Worm (Caenorhabditis elegans): ENCODE data around the gene T24E12.2.

T24E12.2 gene

DNA sequence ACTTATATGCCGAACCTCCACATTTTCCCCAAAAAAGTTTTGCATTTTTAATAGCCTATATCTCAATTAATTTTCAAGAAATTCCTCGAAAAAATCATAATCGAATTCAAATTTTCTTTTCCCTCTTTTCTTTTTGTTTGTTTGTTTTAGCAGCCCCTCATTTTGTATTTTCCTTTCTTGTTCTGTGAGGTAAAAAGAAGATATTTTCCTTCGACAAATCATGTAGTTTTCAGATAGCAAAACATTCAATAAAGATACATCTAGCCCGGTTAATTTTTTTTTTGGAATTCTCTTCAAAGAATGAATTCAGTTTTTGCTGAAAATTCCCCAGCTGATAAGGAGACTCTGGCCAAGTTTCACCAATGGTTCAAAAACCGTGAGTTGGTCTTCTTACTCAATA is 7.0 kb upstream of the T24E12.2 start, which contains the start of gene T24E12.3:
T24E12.3 (plus strand) TSS at position 301 of the 400 bp plus-strand sequence.
- no peak for TF ChIP-seq nfya-1 (tag; optimal IDR thresholded peaks at IDR 0.05; ENCODE audit: insufficient read depth)
- TF ChIP-seq ztf-4 (tag; optimal IDR thresholded peaks at IDR 0.05), result no peak
- TF ChIP-seq lsy-12 (tag; optimal IDR thresholded peaks at IDR 0.05), result no peak
- TF ChIP-seq nhr-43 (tag; optimal IDR thresholded peaks at IDR 0.05; ENCODE audit: poor library complexity, severe bottlenecking), result no peak
- no peak for TF ChIP-seq ztf-11 (tag; optimal IDR thresholded peaks at IDR 0.05)
- TF ChIP-seq aly-2 (tag; optimal IDR thresholded peaks at IDR 0.05), result no peak
- no peak for TF ChIP-seq skn-1 (tag; optimal IDR thresholded peaks at IDR 0.05)
- no peak for TF ChIP-seq elt-3 (tag; optimal IDR thresholded peaks at IDR 0.05)
- no peak for TF ChIP-seq nhr-67 (tag; optimal IDR thresholded peaks at IDR 0.05)
- no peak for TF ChIP-seq pqm-1 (tag; optimal IDR thresholded peaks at IDR 0.05)
- TF ChIP-seq ama-1 (optimal IDR thresholded peaks at IDR 0.05), result no peak
- TF ChIP-seq elt-2 (tag; optimal IDR thresholded peaks at IDR 0.05), result no peak
- no peak for TF ChIP-seq egl-5 (tag; optimal IDR thresholded peaks at IDR 0.05)
- TF ChIP-seq hmg-11 (tag; optimal IDR thresholded peaks at IDR 0.05), result no peak
- no peak for TF ChIP-seq fkh-10 (GFP tag; optimal IDR thresholded peaks at IDR 0.05)
- TF ChIP-seq nhr-25 (tag; optimal IDR thresholded peaks at IDR 0.05), result no peak
- no peak for TF ChIP-seq fkh-2 (tag; optimal IDR thresholded peaks at IDR 0.05)
- no peak for TF ChIP-seq daf-12 (tag; optimal IDR thresholded peaks at IDR 0.05)
- no peak for TF ChIP-seq lin-39 (tag; optimal IDR thresholded peaks at IDR 0.05)
- TF ChIP-seq sea-2 (GFP tag; optimal IDR thresholded peaks at IDR 0.05), result no peak

DNA sequence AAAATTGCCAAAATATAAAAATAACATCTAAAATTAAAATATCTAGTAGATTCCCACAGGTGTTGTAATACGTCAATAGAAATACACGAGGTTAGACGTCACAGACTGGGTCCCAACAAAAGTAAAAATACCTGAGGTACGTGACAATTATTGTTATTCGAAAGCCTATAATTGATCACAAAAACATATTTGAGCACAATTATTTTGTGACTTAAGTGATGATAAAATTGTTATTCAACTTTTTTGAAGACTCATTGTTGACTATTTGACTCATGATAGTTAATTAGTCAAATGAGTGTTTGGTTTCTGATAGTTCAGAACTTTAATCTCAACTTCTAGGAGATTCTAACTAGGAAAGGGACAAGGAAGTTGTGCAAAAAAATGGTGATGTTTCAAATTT is 4.9 kb upstream of the T24E12.2 start:
- TF ChIP-seq sea-2 (GFP tag; optimal IDR thresholded peaks at IDR 0.05), result no peak
- no peak for TF ChIP-seq ama-1 (optimal IDR thresholded peaks at IDR 0.05)
- TF ChIP-seq tbx-2 (tag; optimal IDR thresholded peaks at IDR 0.05), result no peak
- TF ChIP-seq elt-2 (tag; optimal IDR thresholded peaks at IDR 0.05), result no peak
- no peak for TF ChIP-seq nhr-43 (tag; optimal IDR thresholded peaks at IDR 0.05; ENCODE audit: poor library complexity, severe bottlenecking)
- TF ChIP-seq snpc-4 (tag; optimal IDR thresholded peaks at IDR 0.05), result no peak
- no peak for TF ChIP-seq egl-27 (tag; optimal IDR thresholded peaks at IDR 0.05)
- no peak for TF ChIP-seq elt-3 (tag; optimal IDR thresholded peaks at IDR 0.05)
- TF ChIP-seq R02D3.7 (tag; optimal IDR thresholded peaks at IDR 0.05), result no peak
- TF ChIP-seq ztf-11 (tag; optimal IDR thresholded peaks at IDR 0.05), result no peak
- TF ChIP-seq nhr-25 (tag; optimal IDR thresholded peaks at IDR 0.05), result no peak
- no peak for TF ChIP-seq lin-39 (tag; optimal IDR thresholded peaks at IDR 0.05)
- TF ChIP-seq lsy-12 (tag; optimal IDR thresholded peaks at IDR 0.05), result no peak
- no peak for TF ChIP-seq mml-1 (tag; optimal IDR thresholded peaks at IDR 0.05)
- no peak for TF ChIP-seq nfya-1 (tag; optimal IDR thresholded peaks at IDR 0.05; ENCODE audit: insufficient read depth)
- no peak for TF ChIP-seq ceh-82 (tag; optimal IDR thresholded peaks at IDR 0.05)
- TF ChIP-seq pqm-1 (tag; optimal IDR thresholded peaks at IDR 0.05), result no peak

DNA sequence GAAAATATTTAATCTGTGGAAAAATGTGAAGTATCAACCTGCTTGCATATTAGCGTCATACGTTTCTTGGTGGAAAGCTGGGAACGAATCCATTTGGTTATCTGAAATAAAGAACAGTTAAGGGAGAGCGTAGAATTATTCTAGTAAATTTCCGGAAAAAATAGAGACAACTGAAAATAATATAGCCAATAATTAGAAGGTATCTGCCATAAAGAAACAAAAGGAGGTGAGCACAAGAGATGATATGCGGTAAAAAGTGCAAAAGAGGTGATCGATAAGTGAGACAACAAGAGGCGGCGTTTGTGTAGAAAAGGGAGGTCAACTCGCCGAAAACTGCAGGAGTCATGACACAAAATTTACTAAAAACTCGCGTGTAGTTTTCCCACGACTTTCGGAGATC is 3.3 kb upstream of the T24E12.2 start, which contains the start of gene T24E12.11:
T24E12.11 (minus strand) TSS at position 101 of the 400 bp plus-strand sequence.
- TF ChIP-seq fos-1 (tag; optimal IDR thresholded peaks at IDR 0.05), result no peak
- no peak for TF ChIP-seq elt-2 (tag; optimal IDR thresholded peaks at IDR 0.05)
- TF ChIP-seq nhr-11 (tag; optimal IDR thresholded peaks at IDR 0.05), result no peak
- no peak for TF ChIP-seq aly-2 (tag; optimal IDR thresholded peaks at IDR 0.05)

DNA sequence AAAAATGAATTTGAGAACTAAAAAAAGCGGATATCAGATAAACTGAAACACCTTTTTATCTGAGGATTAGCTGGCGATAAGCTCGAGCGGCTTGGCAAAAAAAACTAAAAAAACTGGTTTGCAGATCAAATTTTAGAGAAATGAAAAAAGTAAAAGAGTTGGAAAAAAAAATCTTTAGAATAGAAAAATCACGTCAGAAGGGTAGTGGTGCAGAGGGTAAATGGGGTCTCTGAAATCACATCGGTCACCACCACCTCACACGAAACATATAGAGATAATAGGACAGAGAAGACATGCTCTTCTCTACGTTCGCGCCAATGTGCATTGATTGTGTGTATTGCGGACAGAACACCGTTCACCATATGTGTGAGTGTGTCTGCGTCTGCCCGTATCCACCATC is 1.5 kb upstream of the T24E12.2 start:
- TF ChIP-seq mml-1 (tag; optimal IDR thresholded peaks at IDR 0.05) (no peak), elt-1 (tag; optimal IDR thresholded peaks at IDR 0.05) (no peak), ztf-11 (tag; optimal IDR thresholded peaks at IDR 0.05) (no peak), R02D3.7 (tag; optimal IDR thresholded peaks at IDR 0.05) (no peak)

DNA sequence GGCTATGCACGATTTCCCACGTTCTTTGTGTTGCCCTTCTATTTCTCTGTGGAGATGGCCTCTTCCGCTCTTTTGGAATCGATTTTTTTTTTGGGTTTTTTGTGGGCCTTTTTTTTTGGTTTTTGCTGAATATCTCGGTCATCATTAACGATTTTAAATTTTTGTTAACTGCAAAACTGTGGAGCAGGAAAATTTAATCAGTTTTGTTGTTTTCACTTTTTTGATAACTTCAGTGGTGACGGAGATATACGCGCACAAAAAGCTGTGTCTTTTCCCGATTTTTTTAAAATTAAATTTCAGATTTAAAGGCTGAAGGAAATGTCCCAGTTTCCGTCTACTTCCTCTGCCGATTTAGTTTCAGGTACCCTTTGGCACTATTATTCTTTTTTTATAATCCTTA is 2.5 kb downstream of the T24E12.2 start, which contains the start of gene T24E12.1:
T24E12.1 (plus strand) TSS at position 301 of the 400 bp plus-strand sequence.
- TF ChIP-seq lin-39 (tag; optimal IDR thresholded peaks at IDR 0.05) (no peak), egl-27 (tag; optimal IDR thresholded peaks at IDR 0.05) (no peak), zag-1 (tag; optimal IDR thresholded peaks at IDR 0.05) (no peak), tbx-2 (tag; optimal IDR thresholded peaks at IDR 0.05) (no peak), nhr-43 (tag; optimal IDR thresholded peaks at IDR 0.05; ENCODE audit: poor library complexity, severe bottlenecking) (no peak), elt-1 (tag; optimal IDR thresholded peaks at IDR 0.05) (no peak), mdl-1 (tag; optimal IDR thresholded peaks at IDR 0.05) (no peak), ceh-82 (tag; optimal IDR thresholded peaks at IDR 0.05) (no peak), snpc-4 (tag; optimal IDR thresholded peaks at IDR 0.05) (no peak), nhr-237 (tag; optimal IDR thresholded peaks at IDR 0.05) (no peak), jun-1 (tag; optimal IDR thresholded peaks at IDR 0.05) (no peak)

All from whole organism, L3 larva.